Fruit fly (Drosophila melanogaster) whole organism, embryonic: ENCODE measurements around the gene CG14982.

Experiments used
- Aef1 ChIP-seq: fragments of 200-800 bp; sonication (Bioruptor generic); IDR thresholded peaks from 3 replicates; pipeline ENCODE4 v1.3.6; 2022; ENCODE audit warnings: missing biosample characterization, missing genetic modification characterization
- BEAF-32 ChIP-seq: fragments of 200-800 bp; sonication (Bioruptor generic); optimal IDR thresholded peaks from 3 replicates; lab custom pipeline; 2017; ENCODE audit warnings: missing biosample characterization, missing genetic modification characterization, mild to moderate bottlenecking, moderate library complexity, missing genetic modification reagents
- Blimp-1 ChIP-seq: fragments of 200-800 bp; sonication (Bioruptor generic); optimal IDR thresholded peaks from 3 replicates; lab custom pipeline; 2018; ENCODE audit warnings: missing biosample characterization, missing genetic modification characterization, mild to moderate bottlenecking, moderate library complexity, missing genetic modification reagents
- CG13624 ChIP-seq: fragments of 200-800 bp; sonication (Bioruptor generic); optimal IDR thresholded peaks from 2 replicates; lab custom pipeline; 2016; ENCODE audit warnings: missing biosample characterization, missing genetic modification characterization
- CG13894 ChIP-seq: fragments of 200-800 bp; sonication (Bioruptor generic); optimal IDR thresholded peaks from 3 replicates; lab custom pipeline; 2018; ENCODE audit warnings: missing biosample characterization, mild to moderate bottlenecking, missing genetic modification characterization, moderate library complexity
- CG3163 ChIP-seq: fragments of 200-800 bp; sonication (Bioruptor generic); optimal IDR thresholded peaks from 3 replicates; lab custom pipeline; 2016; ENCODE audit warnings: missing biosample characterization, missing genetic modification characterization
- Opbp ChIP-seq: fragments of 200-800 bp; sonication (Bioruptor generic); IDR thresholded peaks from 3 replicates; pipeline ENCODE4 v1.3.6; 2022; ENCODE audit warnings: missing biosample characterization, missing genetic modification characterization; ENCODE audit not compliant: partially characterized antibody
- cas ChIP-seq: fragments of 200-800 bp; sonication (Bioruptor generic); IDR thresholded peaks from 2 replicates; pipeline ENCODE4 v1.3.6; 2022; ENCODE audit warnings: missing biosample characterization, missing genetic modification characterization
- crp ChIP-seq, 2 experiments: fragments of 200-800 bp; sonication (Bioruptor generic); optimal IDR thresholded peaks; 2 replicates in 1 of 2; 3 replicates in 1 of 2; lab custom pipeline; 2017; ENCODE audit warnings: missing biosample characterization in 2 of 2, missing genetic modification characterization in 2 of 2, mild to moderate bottlenecking in 1 of 2, moderate library complexity in 1 of 2
- fru ChIP-seq: fragments of >200 bp; optimal IDR thresholded peaks from 2 replicates; lab custom pipeline; 2017
- ranshi ChIP-seq: fragments of 200-800 bp; sonication (Bioruptor generic); IDR thresholded peaks from 2 replicates; pipeline ENCODE4 v1.3.6; 2022; ENCODE audit warnings: missing biosample characterization, missing genetic modification characterization
- schlank ChIP-seq: fragments of 200-800 bp; sonication (Bioruptor generic); optimal IDR thresholded peaks from 2 replicates; lab custom pipeline; 2018; ENCODE audit warnings: missing biosample characterization, mild to moderate bottlenecking, missing genetic modification characterization
- sens-2 ChIP-seq: fragments of 200-800 bp; sonication (Bioruptor generic); IDR thresholded peaks from 2 replicates; pipeline ENCODE4 v1.3.6; 2022; ENCODE audit warnings: missing biosample characterization, missing genetic modification characterization
- ttk ChIP-seq: fragments of 200-800 bp; sonication (Bioruptor generic); IDR thresholded peaks from 2 replicates; pipeline ENCODE4 v2.1.2; 2022; ENCODE audit warnings: missing biosample characterization, missing genetic modification characterization

DNA sequence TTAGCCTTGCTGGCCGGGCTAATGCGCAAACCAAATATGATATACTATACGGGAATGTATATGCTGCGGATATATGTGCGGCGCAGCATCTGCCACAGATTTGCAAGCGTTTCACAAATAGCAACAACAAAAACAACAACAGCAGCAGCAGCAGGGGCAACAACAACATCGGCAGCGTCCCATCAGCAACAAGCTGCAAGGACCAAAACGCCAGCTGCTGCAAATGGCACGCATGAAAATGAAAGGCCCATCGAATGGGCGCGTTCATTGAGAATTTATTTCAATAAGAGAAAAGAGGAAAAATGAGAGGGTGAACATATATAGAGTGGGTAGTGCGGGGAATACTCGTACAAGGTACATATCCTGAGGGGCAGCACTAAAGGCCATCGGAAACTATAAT lies 33.9 kb downstream of the CG14982 start:
- no peak for TF ChIP-seq BEAF-32
- no peak for TF ChIP-seq CG13624 (GFP tag; lab: Kevin White, UChicago)
- no peak for TF ChIP-seq ranshi (GFP tag; lab: Robert Waterston, UW)
- no peak for TF ChIP-seq Opbp (GFP tag; lab: Robert Waterston, UW)
- no peak for TF ChIP-seq sens-2 (GFP tag; lab: Robert Waterston, UW)
- TF ChIP-seq Aef1 (GFP tag; lab: Robert Waterston, UW): no peak
- TF ChIP-seq Blimp-1 (GFP tag; lab: Kevin White, UChicago): no peak
- no peak for TF ChIP-seq schlank (tag; lab: Kevin White, UChicago)
- TF ChIP-seq CG3163 (GFP tag; lab: Kevin White, UChicago): no peak
- TF ChIP-seq CG13894 (tag; lab: Kevin White, UChicago): no peak
- no peak for TF ChIP-seq crp (GFP tag; optimal IDR thresholded peaks at IDR 0.05; lab: Kevin White, UChicago)
- TF ChIP-seq fru (lab: Kevin White, UChicago): no peak
- TF ChIP-seq ttk: no peak
- no peak for TF ChIP-seq cas (GFP tag; lab: Robert Waterston, UW)
